Worm (Caenorhabditis elegans) whole organism, L4/young adult: ENCODE results near the gene nhr-168.

Source experiments
- W03F9.2 ChIP-seq: fragments of 150-350 bp; optimal IDR thresholded peaks from 2 replicates; lab custom pipeline; 2014; ENCODE audit warnings: missing biosample characterization, missing genetic modification characterization
- dao-5 ChIP-seq: sonication (generic microtip); optimal IDR thresholded peaks from 2 replicates; lab custom pipeline; 2016; ENCODE audit warnings: missing genotype, missing genetic modification characterization, moderate library complexity, missing compliant biosample characterization
- him-1 ChIP-seq: sonication (generic microtip); optimal IDR thresholded peaks from 2 replicates; lab custom pipeline; 2016; ENCODE audit warnings: missing genotype, missing genetic modification reagents, missing genetic modification characterization, missing compliant biosample characterization

The nhr-168 gene

DNA sequence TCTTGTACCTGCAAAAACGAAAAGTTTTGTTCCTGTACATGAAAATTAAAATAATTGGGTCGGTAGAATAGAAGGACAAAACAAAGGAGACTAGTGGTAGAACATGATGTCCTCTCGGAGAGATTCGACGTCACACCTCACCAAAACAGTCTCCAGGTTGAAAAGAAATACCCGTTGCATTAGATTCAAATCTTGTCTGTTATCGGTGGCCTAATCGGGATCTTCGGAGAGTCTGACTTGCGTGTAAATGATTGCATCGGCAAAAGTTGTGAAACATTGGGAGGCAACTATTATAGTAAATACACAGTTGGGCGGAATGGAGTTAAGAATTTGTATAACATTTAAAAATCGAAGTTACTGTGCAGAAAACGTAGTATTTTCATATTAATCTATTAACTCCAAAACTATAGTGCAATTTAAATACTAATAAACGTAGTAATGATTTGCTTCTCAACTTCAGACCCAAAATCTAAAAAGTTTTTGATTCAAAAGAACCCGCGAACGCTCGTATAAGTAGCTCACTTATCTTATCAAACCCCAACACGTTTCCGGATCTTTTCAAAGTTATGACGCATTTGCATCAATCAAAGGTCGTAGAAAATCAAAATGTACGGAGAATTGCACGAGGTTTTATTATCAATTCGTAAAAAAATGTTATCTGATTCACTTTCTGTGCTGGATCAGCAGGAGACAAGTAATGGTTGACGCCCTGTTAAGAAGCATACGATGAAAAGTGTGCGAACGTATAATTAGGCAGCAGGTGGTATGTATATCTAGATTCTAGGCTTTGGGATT lies at the start of gene nhr-168:
Gene nhr-168, minus strand, starts transcription at position 486 of the 795 bp plus-strand sequence.
- TF ChIP-seq him-1, result no peak
- TF ChIP-seq W03F9.2 (tag; lab: Kevin White, UChicago), result no peak
- no peak for TF ChIP-seq dao-5 (tag; lab: Kevin White, UChicago)

DNA sequence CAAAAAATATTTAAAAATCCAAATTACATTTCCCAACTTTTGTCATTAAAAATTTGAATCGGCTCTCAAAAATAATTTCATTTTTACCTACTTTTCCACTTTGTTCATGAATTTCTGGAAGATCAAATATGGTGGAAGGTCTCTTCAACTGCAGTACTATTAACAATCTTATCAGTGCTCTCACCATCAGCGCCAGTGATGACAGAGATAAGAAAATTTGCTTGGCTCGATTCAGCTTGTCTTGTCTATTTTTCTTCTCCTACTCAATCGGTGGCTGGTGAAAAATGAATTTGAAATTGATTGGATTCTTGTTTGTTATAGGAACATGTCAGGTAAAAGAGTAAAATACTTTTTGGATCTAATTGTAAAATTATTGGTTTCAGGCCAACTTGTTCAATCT lies 47.3 kb upstream of the nhr-168 start, which contains the start of gene cpz-2:
Gene cpz-2, plus strand, starts transcription at position 210 of the 400 bp plus-strand sequence.
- TF ChIP-seq W03F9.2 (tag; lab: Kevin White, UChicago) (no peak), him-1 (no peak), dao-5 (tag; lab: Kevin White, UChicago) (no peak)

DNA sequence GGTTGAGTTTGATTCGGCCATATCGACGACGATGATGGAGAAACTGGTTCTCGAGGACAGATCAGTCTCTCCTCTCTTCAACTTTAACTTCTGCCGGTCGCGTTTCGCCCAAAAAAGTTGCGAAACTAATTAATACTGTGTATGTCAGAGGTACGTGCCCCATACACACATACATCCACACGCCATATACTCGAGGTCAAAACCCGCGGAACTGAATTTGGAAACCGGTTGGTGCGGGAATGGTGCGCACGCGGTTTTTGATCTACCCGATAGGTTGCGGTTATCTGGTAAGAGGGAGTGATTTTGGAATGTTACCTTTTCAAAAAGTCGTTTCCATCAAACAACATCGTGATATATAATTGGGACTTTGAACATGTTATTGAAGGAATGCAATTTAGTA lies 46.5 kb upstream of the nhr-168 start, which contains the start of gene ifbp-1:
Gene ifbp-1, minus strand, starts transcription at position 85 of the 400 bp plus-strand sequence.
- TF ChIP-seq him-1 (no peak), dao-5 (tag; lab: Kevin White, UChicago) (no peak), W03F9.2 (tag; lab: Kevin White, UChicago) (no peak)

DNA sequence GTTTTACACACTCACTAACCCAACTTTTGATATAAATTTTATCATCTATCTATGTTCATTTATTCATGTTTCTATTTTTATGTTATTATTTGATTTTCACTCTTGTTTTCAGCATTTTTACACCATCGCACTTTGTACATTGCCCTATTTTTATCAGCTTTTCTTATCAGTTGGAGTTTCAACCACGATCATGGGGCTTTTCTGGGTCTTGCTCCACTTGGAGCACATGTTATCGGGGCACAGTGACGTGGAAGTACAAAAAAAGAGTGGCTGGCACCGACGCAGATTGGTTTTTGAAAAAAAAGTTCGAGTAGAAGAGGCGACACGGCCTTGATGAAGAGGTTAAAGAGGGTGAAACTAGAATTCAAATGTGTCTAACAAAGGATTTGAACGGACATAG lies 43.5 kb upstream of the nhr-168 start:
- TF ChIP-seq W03F9.2 (tag; lab: Kevin White, UChicago), result no peak
- no peak for TF ChIP-seq dao-5 (tag; lab: Kevin White, UChicago)

DNA sequence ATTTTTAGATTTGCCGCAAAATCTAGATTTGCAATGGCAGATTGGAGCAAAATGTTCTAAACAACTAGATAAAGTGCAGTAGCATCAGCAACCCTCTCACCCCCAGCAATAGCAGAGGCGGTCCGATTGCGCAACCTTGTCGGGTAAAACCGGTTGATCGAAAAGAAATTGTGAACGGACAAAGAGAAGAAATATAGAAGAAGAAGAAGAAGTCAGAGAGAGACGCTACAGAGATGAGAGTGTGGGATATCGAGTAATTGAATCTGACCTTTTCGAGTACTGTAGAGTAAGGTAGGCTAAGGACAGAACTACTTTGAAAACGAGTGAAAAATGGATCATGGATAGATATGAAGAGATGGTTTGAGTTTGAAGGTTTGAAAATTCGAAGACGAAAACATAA lies 42.2 kb upstream of the nhr-168 start:
- no peak for TF ChIP-seq him-1
- no peak for TF ChIP-seq W03F9.2 (tag; lab: Kevin White, UChicago)

DNA sequence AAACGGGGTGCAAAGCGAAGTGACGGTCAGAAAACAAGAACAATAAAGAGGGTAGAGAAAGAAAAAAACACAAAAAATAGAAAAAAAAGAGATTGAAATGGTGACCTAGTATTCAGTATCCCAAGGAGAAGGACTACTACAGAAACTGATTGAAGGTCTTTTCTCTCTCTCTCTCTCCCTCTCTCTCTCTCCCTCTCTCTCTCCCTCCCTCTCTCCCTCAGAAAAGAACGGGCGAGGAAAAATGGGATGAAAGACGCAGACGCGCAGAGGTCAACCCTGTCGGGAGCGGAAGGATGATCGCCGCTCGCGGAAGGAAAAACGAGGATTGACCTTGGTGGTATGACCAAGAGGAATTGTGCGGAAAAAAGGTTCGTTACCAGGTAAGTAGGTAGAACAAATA lies 40.9 kb upstream of the nhr-168 start:
- no peak for TF ChIP-seq W03F9.2 (tag; lab: Kevin White, UChicago)
- TF ChIP-seq him-1, result no peak
- TF ChIP-seq dao-5 (tag; lab: Kevin White, UChicago), result no peak

DNA sequence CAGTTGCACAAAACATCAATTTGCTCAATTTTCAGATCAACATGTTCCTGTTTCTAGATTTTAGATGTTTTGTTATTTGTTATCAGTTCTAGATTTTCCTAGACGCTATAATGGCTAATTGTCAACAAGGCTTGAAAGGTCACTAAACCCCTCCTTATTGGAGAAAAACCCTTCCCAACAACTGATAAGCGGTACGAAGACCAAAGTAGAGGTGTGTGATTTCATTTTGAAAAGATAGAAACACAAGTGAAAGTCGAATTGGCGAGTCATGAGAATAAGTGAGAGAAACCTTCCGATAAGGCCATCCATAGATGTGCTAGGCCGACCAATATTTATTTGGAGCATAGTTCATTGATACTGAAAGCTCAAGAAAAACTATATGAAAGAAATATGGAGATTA lies 40.0 kb upstream of the nhr-168 start:
- TF ChIP-seq him-1 (no peak), dao-5 (tag; lab: Kevin White, UChicago) (no peak), W03F9.2 (tag; lab: Kevin White, UChicago) (no peak)

DNA sequence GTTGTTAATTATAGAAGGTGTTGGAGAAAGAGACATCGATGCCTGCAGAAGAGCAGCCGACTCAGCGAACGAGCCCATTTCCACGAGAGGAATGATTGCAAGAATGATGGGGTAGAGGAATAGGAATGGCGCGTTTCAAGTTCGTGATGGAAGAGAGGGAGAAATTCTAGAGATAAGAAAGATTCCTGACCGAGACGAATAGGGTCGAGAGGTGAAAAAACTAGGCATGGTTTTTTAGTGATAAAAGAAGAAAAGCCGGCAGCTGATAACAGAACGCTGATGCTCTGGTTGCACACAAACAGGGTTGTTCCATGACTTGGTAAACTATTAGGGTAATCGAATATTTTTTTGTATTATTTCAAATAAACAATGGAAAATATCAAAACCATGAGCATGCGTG lies 39.1 kb upstream of the nhr-168 start:
- TF ChIP-seq him-1 (no peak), W03F9.2 (tag; lab: Kevin White, UChicago) (no peak), dao-5 (tag; lab: Kevin White, UChicago) (no peak)

DNA sequence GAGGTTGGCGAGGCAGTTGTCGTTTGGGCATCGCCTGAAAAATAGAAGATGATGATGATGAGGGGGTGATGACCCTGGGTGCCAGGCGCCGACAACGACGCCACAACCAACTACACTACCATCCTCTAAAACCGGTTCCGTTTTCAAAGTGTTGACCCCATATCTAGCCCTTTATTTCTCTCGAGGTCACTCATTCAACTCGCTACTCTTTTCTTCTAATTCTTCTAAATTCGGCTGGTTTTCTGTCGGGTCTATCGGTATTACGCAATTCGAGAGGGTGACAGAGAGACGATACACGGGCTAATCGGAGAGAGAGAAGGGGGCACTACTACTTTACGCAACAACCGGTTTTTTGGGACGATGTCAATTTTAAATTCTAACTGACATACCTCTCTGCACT lies 37.7 kb upstream of the nhr-168 start:
- TF ChIP-seq him-1, result no peak
- no peak for TF ChIP-seq dao-5 (tag; lab: Kevin White, UChicago)
- no peak for TF ChIP-seq W03F9.2 (tag; lab: Kevin White, UChicago)

DNA sequence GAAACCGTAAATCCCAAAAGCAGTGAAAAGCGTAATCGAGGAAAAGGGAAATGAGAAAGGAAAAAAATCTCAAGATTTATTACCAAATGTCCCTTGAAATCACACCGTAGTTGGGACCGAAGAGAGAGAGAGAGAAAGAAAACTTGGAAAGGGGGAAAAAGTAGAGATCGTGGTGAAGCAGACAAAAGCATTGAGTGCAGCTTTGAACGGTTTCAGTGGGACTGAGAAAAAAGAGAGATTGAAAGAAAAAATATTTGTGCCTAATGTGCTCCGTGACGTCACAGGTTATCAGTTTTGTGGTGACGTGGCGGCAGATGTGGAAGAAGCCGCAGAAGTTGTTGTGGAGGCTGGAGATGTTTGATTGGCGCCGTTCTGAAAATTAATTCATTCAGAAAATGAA lies 36.6 kb upstream of the nhr-168 start:
- TF ChIP-seq him-1, result no peak
- TF ChIP-seq dao-5 (tag; lab: Kevin White, UChicago), result no peak
- TF ChIP-seq W03F9.2 (tag; lab: Kevin White, UChicago), result no peak

DNA sequence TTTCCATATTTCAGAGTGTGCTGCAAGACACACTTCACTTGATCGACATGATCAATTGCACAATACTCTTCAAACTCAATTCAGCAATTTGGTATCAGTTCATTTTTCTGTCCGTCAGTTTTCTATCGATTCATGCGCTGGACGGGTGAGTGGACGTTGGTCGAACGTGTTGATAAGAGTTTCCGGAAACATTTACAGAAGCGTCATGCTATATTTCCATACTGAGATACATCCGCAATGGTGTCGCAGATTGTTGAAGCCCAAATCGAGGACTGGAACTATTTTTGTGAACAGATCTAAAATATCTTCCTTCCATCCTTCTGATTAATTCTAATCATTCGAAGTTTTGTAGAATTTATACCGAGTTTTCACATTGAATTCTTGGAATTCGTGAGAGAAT lies 36.0 kb upstream of the nhr-168 start:
- TF ChIP-seq him-1 (no peak), dao-5 (tag; lab: Kevin White, UChicago) (no peak), W03F9.2 (tag; lab: Kevin White, UChicago) (no peak)

DNA sequence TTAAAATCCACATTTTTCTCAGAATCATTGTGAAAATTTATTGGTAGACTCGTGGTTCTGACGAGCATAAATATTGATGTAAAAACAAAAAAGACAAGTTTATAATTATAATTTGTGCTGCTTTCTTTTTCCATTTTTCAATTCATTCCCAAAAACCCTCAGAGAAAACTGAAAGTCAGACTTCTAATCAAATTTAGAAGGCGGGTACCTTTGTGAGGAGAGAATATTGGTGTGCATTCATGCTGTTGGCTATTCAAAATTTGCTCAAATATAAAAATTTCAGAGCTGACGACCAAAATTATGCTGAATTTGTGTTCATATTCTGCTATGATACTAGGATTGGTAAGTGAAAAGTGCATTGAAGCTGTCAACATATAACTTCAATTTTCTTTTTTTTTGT lies 33.4 kb upstream of the nhr-168 start, which contains the start of gene srx-125:
Gene srx-125, plus strand, starts transcription at position 301 of the 400 bp plus-strand sequence.
- no peak for TF ChIP-seq him-1
- TF ChIP-seq W03F9.2 (tag; lab: Kevin White, UChicago), result no peak
- TF ChIP-seq dao-5 (tag; lab: Kevin White, UChicago), result no peak

DNA sequence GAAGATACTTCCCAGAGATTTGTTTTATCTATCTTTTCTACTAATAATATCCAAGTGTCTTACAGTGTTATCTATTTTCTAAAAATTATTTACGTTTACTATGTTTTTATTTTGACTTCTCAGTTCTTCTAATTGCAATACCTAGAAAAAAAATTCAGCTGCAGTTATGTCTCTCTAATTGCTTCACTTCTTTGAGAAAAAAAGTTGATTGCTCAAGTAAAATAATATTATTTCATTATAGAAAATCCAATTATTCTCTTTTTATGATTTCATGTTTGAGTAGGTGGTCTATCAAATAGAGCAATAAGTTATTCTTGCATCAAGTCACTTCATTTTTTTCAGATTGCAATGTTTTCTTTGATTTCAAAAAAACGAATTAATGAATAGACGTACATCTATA lies 32.8 kb upstream of the nhr-168 start:
- TF ChIP-seq dao-5 (tag; lab: Kevin White, UChicago) (no peak), W03F9.2 (tag; lab: Kevin White, UChicago) (no peak), him-1 (no peak)

DNA sequence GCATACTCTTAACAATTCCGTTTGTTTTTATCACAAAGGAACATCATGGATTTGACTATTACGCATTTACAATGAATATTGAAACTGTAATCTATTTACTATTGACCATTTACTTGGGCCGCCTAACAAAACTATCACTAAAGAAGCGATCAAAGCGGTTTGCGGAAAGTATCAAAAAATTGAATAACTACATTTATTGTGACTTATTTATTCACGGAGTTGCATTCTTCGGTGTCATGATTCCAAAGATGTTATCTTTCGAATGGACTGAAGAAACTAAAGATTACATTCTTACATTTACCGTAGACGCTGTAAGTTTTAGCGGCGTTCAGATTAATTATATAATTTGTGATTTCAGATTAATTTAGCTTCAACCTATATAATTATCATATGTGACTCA lies 30.6 kb upstream of the nhr-168 start:
- TF ChIP-seq W03F9.2 (tag; lab: Kevin White, UChicago), result no peak
- TF ChIP-seq dao-5 (tag; lab: Kevin White, UChicago), result no peak
- no peak for TF ChIP-seq him-1

DNA sequence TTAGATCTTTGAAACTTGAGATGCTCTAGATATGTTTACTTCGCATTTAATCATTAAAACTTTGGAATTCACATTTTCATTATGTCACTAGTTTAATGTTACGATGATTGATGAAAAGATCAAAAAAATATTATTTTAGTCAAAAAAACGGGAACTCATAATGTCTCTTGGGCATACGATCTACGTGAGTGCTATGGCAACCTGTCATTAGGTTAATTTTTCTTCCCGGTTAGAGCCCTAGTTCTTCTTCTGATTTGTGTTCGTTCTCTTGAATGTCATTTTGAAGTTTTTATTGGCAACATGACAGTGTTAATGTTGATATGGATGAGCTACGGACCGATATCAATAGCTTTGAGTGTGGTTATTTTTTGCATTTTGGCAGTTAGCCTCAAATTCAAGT lies 29.7 kb upstream of the nhr-168 start, which contains the start of gene srg-46:
Gene srg-46, plus strand, starts transcription at position 301 of the 400 bp plus-strand sequence.
- TF ChIP-seq him-1 (no peak), dao-5 (tag; lab: Kevin White, UChicago) (no peak), W03F9.2 (tag; lab: Kevin White, UChicago) (no peak)
